Fruit fly (Drosophila melanogaster) whole organism, adult: ENCODE data around the gene CG12818.
A peak's percentile ranks its signal among the peaks of the same experiment; 100 is the strongest.

Experiments
- CG11617 ChIP-seq: fragments of 200-800 bp; sonication (Bioruptor generic); optimal IDR thresholded peaks from 2 replicates; lab custom pipeline; 2017; ENCODE audit warnings: mild to moderate bottlenecking, missing biosample characterization, missing genetic modification reagents, missing genetic modification characterization
- CG33017 ChIP-seq: fragments of 200-800 bp; sonication (Bioruptor generic); optimal IDR thresholded peaks from 2 replicates; lab custom pipeline; 2018; ENCODE audit warnings: missing biosample characterization, mild to moderate bottlenecking, missing genetic modification characterization, moderate library complexity
- ovo ChIP-seq: fragments of 200-800 bp; sonication (Bioruptor generic); optimal IDR thresholded peaks from 2 replicates; lab custom pipeline; 2016; ENCODE audit warnings: missing biosample characterization, missing genetic modification characterization

DNA sequence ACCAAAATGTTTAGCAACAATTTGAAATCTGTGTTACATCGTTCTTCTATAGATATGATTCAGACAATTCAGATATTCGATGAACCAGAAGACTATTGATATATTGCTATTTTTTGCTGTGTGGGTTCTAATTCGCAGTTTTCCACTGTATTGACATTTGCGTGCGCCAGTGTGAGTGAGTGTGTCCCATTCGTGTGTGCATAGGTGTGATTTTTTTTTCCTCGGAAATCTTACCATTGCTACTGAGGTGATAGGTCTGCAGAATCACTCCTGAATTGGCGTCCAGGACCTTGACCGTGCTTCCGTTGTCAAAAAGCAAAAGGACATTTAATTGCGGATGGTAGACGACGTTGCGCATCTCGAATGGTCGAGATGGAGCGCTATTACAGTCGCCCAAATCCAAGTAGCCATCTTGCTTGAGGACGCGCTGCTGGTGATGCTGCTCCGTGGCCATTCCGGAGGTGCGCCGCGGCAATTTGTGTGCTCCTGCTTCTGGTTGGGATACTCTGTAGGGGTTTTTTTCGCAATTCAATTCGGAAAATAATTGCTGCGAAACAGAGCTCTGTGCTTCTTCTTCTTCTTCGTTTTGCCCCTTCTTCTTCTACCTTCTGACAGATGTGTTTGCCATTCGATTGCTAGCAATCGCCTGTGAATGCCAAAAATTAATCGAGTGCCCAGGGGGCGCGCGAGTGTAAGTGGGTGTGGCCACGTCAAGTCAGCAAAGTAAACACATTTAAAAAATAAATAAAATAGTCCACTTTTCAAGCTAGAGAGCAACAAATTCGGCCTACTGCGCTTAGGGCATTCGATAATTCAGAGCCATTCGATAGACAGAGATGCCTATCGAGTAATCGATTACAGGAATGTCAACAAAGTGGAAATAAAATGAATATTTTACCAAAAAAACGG, at the start of gene CG12818, which contains the start of gene Bruce:
- TF ChIP-seq ovo (GFP tag; lab: Kevin White, UChicago) (no peak), CG33017 (no peak), CG11617 (GFP tag; lab: Kevin White, UChicago) (peak; percentile 11)
